Comparison of ENCODE assay signal across 6 worm cellular contexts in genomic region chrII:13678555-13679119, ce11.
TF ChIP-seq lines count a peak whose summit lies in the region.

No protein-coding gene starts in this region.

TF ChIP-seq in whole organism, L1 larva, 84 proteins besides CTCF, POLR2A, EP300 and RAD21 (continues in another document):
- TF ChIP-seq jun-1 (tag; optimal IDR thresholded peaks at IDR 0.05; lab: Kevin White, UChicago) (no peak), xbp-1 (tag; optimal IDR thresholded peaks at IDR 0.05; lab: Kevin White, UChicago) (no peak), nhr-20 (tag; optimal IDR thresholded peaks at IDR 0.05; lab: Kevin White, UChicago) (peak; percentile 74), tbx-2 (tag; optimal IDR thresholded peaks at IDR 0.05; lab: Kevin White, UChicago) (peak; percentile 70), lin-15B (tag; optimal IDR thresholded peaks at IDR 0.05; lab: Kevin White, UChicago) (no peak), lsy-2 (tag; optimal IDR thresholded peaks at IDR 0.05; lab: Kevin White, UChicago) (peak in 1 of 2 experiments; percentile 65), grh-1 (GFP tag; IDR thresholded peaks at IDR 0.05; lab: Robert Waterston, UW) (peak; percentile 44; the same call in 1 of the 2 replicates), lin-35 (GFP tag; optimal IDR thresholded peaks at IDR 0.05; lab: Kevin White, UChicago) (peak in 1 of 2 experiments; percentile 54), nhr-90 (tag; optimal IDR thresholded peaks at IDR 0.05; lab: Kevin White, UChicago; ENCODE audit: poor library complexity) (peak; percentile 64), blmp-1 (tag; optimal IDR thresholded peaks at IDR 0.05; lab: Kevin White, UChicago) (peak; percentile 57), elt-3 (tag; optimal IDR thresholded peaks at IDR 0.05; lab: Kevin White, UChicago) (peak in 5 of 6 experiments; percentile 19 to 60 (median 41)), efl-1 (optimal IDR thresholded peaks at IDR 0.05; lab: Kevin White, UChicago) (no peak), efl-1 (GFP tag; optimal IDR thresholded peaks at IDR 0.05 in 1 of 2; lab: Kevin White, UChicago) (peak in 1 of 2 experiments; percentile 20), ztf-11 (tag; optimal IDR thresholded peaks at IDR 0.05; lab: Kevin White, UChicago) (no peak), nhr-85 (tag; lab: Kevin White, UChicago) (peak; percentile 98)

TF ChIP-seq in whole organism, L2 larva, 48 proteins besides CTCF, POLR2A, EP300 and RAD21 (continues in another document):
- TF ChIP-seq elt-1 (tag; optimal IDR thresholded peaks at IDR 0.05; lab: Kevin White, UChicago) = no peak
- TF ChIP-seq nhr-11 (tag; optimal IDR thresholded peaks at IDR 0.05; lab: Kevin White, UChicago) = no peak
- no peak for TF ChIP-seq zag-1 (tag; optimal IDR thresholded peaks at IDR 0.05; lab: Kevin White, UChicago)
- peak; percentile 26 for TF ChIP-seq nhr-129 (tag; optimal IDR thresholded peaks at IDR 0.05; lab: Kevin White, UChicago)
- no peak for TF ChIP-seq ceh-82 (tag; optimal IDR thresholded peaks at IDR 0.05; lab: Kevin White, UChicago)
- TF ChIP-seq ztf-4 (tag; optimal IDR thresholded peaks at IDR 0.05; lab: Kevin White, UChicago) = no peak
- peak; percentile 87 for TF ChIP-seq nhr-21 (tag; optimal IDR thresholded peaks at IDR 0.05; lab: Kevin White, UChicago)
- no peak for TF ChIP-seq unc-55 (GFP tag; optimal IDR thresholded peaks at IDR 0.05; lab: Kevin White, UChicago)
- no peak for TF ChIP-seq ztf-11 (tag; optimal IDR thresholded peaks at IDR 0.05; lab: Kevin White, UChicago)
- peak; percentile 47 for TF ChIP-seq Y55F3AM.14 (GFP tag; optimal IDR thresholded peaks at IDR 0.05; lab: Kevin White, UChicago)
- no peak for TF ChIP-seq sem-4 (tag; optimal IDR thresholded peaks at IDR 0.05; lab: Kevin White, UChicago)
- no peak for TF ChIP-seq nhr-6 (tag; optimal IDR thresholded peaks at IDR 0.05; lab: Kevin White, UChicago)
- TF ChIP-seq fos-1 (tag; optimal IDR thresholded peaks at IDR 0.05; lab: Kevin White, UChicago) = peak; percentile 9
- no peak for TF ChIP-seq nhr-23 (tag; optimal IDR thresholded peaks at IDR 0.05; lab: Kevin White, UChicago)
- no peak for TF ChIP-seq F13H6.1 (tag; optimal IDR thresholded peaks at IDR 0.05; lab: Kevin White, UChicago)
- no peak for TF ChIP-seq nhr-10 (tag; optimal IDR thresholded peaks at IDR 0.05; lab: Kevin White, UChicago)
- TF ChIP-seq gmeb-1 (tag; optimal IDR thresholded peaks at IDR 0.05; lab: Kevin White, UChicago) = no peak

TF ChIP-seq in whole organism, L3 larva, 47 proteins besides CTCF, POLR2A, EP300 and RAD21:
- peak in 2 of 3 experiments; percentile 8 to 57 for TF ChIP-seq elt-3 (tag; optimal IDR thresholded peaks at IDR 0.05; lab: Kevin White, UChicago)
- peak; percentile 60 for TF ChIP-seq nhr-23 (tag; optimal IDR thresholded peaks at IDR 0.05; lab: Kevin White, UChicago)
- no peak for TF ChIP-seq nhr-11 (tag; optimal IDR thresholded peaks at IDR 0.05; lab: Kevin White, UChicago)
- peak; percentile 75 for TF ChIP-seq nhr-25 (tag; optimal IDR thresholded peaks at IDR 0.05; lab: Kevin White, UChicago)
- TF ChIP-seq pqm-1 (tag; optimal IDR thresholded peaks at IDR 0.05; lab: Kevin White, UChicago) = no peak
- no peak for TF ChIP-seq elt-2 (tag; optimal IDR thresholded peaks at IDR 0.05; lab: Kevin White, UChicago)
- peak; percentile 36 for TF ChIP-seq lsy-12 (tag; optimal IDR thresholded peaks at IDR 0.05; lab: Kevin White, UChicago)
- TF ChIP-seq ceh-28 (tag; optimal IDR thresholded peaks at IDR 0.05; lab: Kevin White, UChicago) = peak; percentile 75
- no peak for TF ChIP-seq unc-39 (tag; optimal IDR thresholded peaks at IDR 0.05; lab: Kevin White, UChicago)
- TF ChIP-seq nhr-43 (tag; optimal IDR thresholded peaks at IDR 0.05; lab: Kevin White, UChicago; ENCODE audit: poor library complexity, severe bottlenecking) = peak; percentile 91
- TF ChIP-seq nfya-1 (tag; optimal IDR thresholded peaks at IDR 0.05; lab: Kevin White, UChicago; ENCODE audit: insufficient read depth) = peak; percentile 31

TF ChIP-seq in whole organism, L4 larva, 104 proteins besides CTCF, POLR2A, EP300 and RAD21 (continues in another document):
- TF ChIP-seq Y75B8A.6 (GFP tag; IDR thresholded peaks at IDR 0.05; lab: Robert Waterston, UW) = no peak
- no peak for TF ChIP-seq ZK546.5 (tag; optimal IDR thresholded peaks at IDR 0.05; lab: Kevin White, UChicago)
- TF ChIP-seq hlh-11 (tag; optimal IDR thresholded peaks at IDR 0.05; lab: Kevin White, UChicago) = peak; percentile 87
- TF ChIP-seq dmd-6 (GFP tag; IDR thresholded peaks at IDR 0.05; lab: Robert Waterston, UW) = peak; percentile 27
- no peak for TF ChIP-seq ztf-11 (tag; optimal IDR thresholded peaks at IDR 0.05; lab: Kevin White, UChicago)
- TF ChIP-seq nhr-76 (tag; optimal IDR thresholded peaks at IDR 0.05; lab: Kevin White, UChicago) = no peak
- no peak for TF ChIP-seq F37D6.2 (tag; optimal IDR thresholded peaks at IDR 0.05; lab: Kevin White, UChicago)
- TF ChIP-seq T20F7.1 (GFP tag; optimal IDR thresholded peaks at IDR 0.05; lab: Kevin White, UChicago) = no peak
- TF ChIP-seq mdt-29 (GFP tag; IDR thresholded peaks at IDR 0.05; lab: Robert Waterston, UW) = peak; percentile 60; the same call in 1 of the 2 replicates
- TF ChIP-seq aha-1 (tag; lab: Kevin White, UChicago) = peak; percentile 96
- no peak for TF ChIP-seq hmg-1.1 (GFP tag; IDR thresholded peaks at IDR 0.05; lab: Robert Waterston, UW)
- TF ChIP-seq zag-1 (tag; optimal IDR thresholded peaks at IDR 0.05; lab: Kevin White, UChicago) = no peak
- no peak for TF ChIP-seq ctbp-1 (GFP tag; IDR thresholded peaks at IDR 0.05; lab: Robert Waterston, UW)
- no peak for TF ChIP-seq dmd-8 (GFP tag; IDR thresholded peaks at IDR 0.05; lab: Robert Waterston, UW)
- no peak for TF ChIP-seq cey-2 (tag; optimal IDR thresholded peaks at IDR 0.05; lab: Kevin White, UChicago; ENCODE audit: borderline replicate concordance, insufficient read depth)
- no peak for TF ChIP-seq spr-1 (tag; optimal IDR thresholded peaks at IDR 0.05; lab: Kevin White, UChicago)
- peak; percentile 37 for TF ChIP-seq mxl-3 (GFP tag; optimal IDR thresholded peaks at IDR 0.05; lab: Kevin White, UChicago)
- no peak for TF ChIP-seq nhr-237 (tag; optimal IDR thresholded peaks at IDR 0.05; lab: Kevin White, UChicago)

TF ChIP-seq in whole organism, late embryonic, 69 proteins besides CTCF, POLR2A, EP300 and RAD21:
- TF ChIP-seq T23F11.4 (GFP tag; optimal IDR thresholded peaks at IDR 0.05; lab: Kevin White, UChicago) (no peak), ref-2 (tag; optimal IDR thresholded peaks at IDR 0.05; lab: Kevin White, UChicago) (peak; percentile 10), tbx-7 (tag; optimal IDR thresholded peaks at IDR 0.05; lab: Kevin White, UChicago) (no peak), ceh-30 (tag; optimal IDR thresholded peaks at IDR 0.05; lab: Kevin White, UChicago) (no peak), pha-4 (tag; optimal IDR thresholded peaks at IDR 0.05; lab: Kevin White, UChicago) (no peak), eyg-1 (tag; optimal IDR thresholded peaks at IDR 0.05; lab: Kevin White, UChicago) (no peak), nhr-11 (tag; optimal IDR thresholded peaks at IDR 0.05; lab: Kevin White, UChicago) (no peak)

TF ChIP-seq in whole organism, young adult, 124 proteins besides CTCF, POLR2A, EP300 and RAD21 (continues in another document):
- TF ChIP-seq bed-1 (GFP tag; IDR thresholded peaks at IDR 0.05; lab: Robert Waterston, UW) = no peak
- TF ChIP-seq tlf-1 (GFP tag; optimal IDR thresholded peaks at IDR 0.05; lab: Kevin White, UChicago) = no peak
- no peak for TF ChIP-seq madf-6 (GFP tag; IDR thresholded peaks at IDR 0.05; lab: Robert Waterston, UW)
- no peak for TF ChIP-seq hlh-12 (tag; optimal IDR thresholded peaks at IDR 0.05; lab: Kevin White, UChicago)
- TF ChIP-seq Y95B8A.8 (GFP tag; IDR thresholded peaks at IDR 0.05; lab: Robert Waterston, UW) = no peak
- no peak for TF ChIP-seq madf-10 (tag; optimal IDR thresholded peaks at IDR 0.05; lab: Kevin White, UChicago)
- TF ChIP-seq B0261.1 (tag; optimal IDR thresholded peaks at IDR 0.05; lab: Kevin White, UChicago) = no peak
- no peak for TF ChIP-seq atf-7 (tag; optimal IDR thresholded peaks at IDR 0.05; lab: Kevin White, UChicago)
- no peak for TF ChIP-seq Y79H2A.3 (GFP tag; conservative IDR thresholded peaks at IDR 0.05; lab: Robert Waterston, UW)
- peak; percentile 40 for TF ChIP-seq somi-1 (GFP tag; optimal IDR thresholded peaks at IDR 0.05; lab: Kevin White, UChicago)
- TF ChIP-seq B0035.1 (tag; optimal IDR thresholded peaks at IDR 0.05; lab: Kevin White, UChicago) = no peak
- no peak for TF ChIP-seq aptf-3 (GFP tag; IDR thresholded peaks at IDR 0.05; lab: Robert Waterston, UW)
- TF ChIP-seq nhr-179 (tag; optimal IDR thresholded peaks at IDR 0.05; lab: Kevin White, UChicago) = no peak
- TF ChIP-seq nfya-1 (tag; optimal IDR thresholded peaks at IDR 0.05; lab: Kevin White, UChicago; ENCODE audit: borderline replicate concordance, insufficient read depth) = no peak
- TF ChIP-seq snpc-1.1 (tag; optimal IDR thresholded peaks at IDR 0.05; lab: Kevin White, UChicago; ENCODE audit: insufficient read depth) = no peak
- TF ChIP-seq F57C9.4 (tag; optimal IDR thresholded peaks at IDR 0.05; lab: Kevin White, UChicago) = no peak
- TF ChIP-seq lin-26 (GFP tag; IDR thresholded peaks at IDR 0.05; lab: Robert Waterston, UW) = 0 out of 2 replicates have a peak, but pooled peaks have one; percentile 29
- TF ChIP-seq pbrm-1 (GFP tag; IDR thresholded peaks at IDR 0.05; lab: Robert Waterston, UW) = no peak
- TF ChIP-seq F23B12.7 (tag; optimal IDR thresholded peaks at IDR 0.05; lab: Kevin White, UChicago; ENCODE audit: insufficient read depth) = no peak
- TF ChIP-seq hlh-26 (GFP tag; conservative IDR thresholded peaks at IDR 0.05; lab: Robert Waterston, UW) = no peak
- TF ChIP-seq repo-1 (tag; optimal IDR thresholded peaks at IDR 0.05; lab: Kevin White, UChicago) = no peak
- no peak for TF ChIP-seq aptf-2 (GFP tag; conservative IDR thresholded peaks at IDR 0.05; lab: Robert Waterston, UW)
- no peak for TF ChIP-seq pha-4 (tag; optimal IDR thresholded peaks at IDR 0.05; lab: Kevin White, UChicago)
- 0 out of 2 replicates have a peak, but pooled peaks have one; percentile 12 for TF ChIP-seq C06A6.2 (GFP tag; conservative IDR thresholded peaks at IDR 0.05; lab: Robert Waterston, UW)
- no peak for TF ChIP-seq unc-62 (GFP tag; optimal IDR thresholded peaks at IDR 0.05; lab: Kevin White, UChicago)
- no peak for TF ChIP-seq B0019.2 (GFP tag; conservative IDR thresholded peaks at IDR 0.05; lab: Robert Waterston, UW)
- TF ChIP-seq lin-54 (GFP tag; optimal IDR thresholded peaks at IDR 0.05; lab: Kevin White, UChicago) = no peak
- TF ChIP-seq xnd-1 (tag; optimal IDR thresholded peaks at IDR 0.05; lab: Kevin White, UChicago) = no peak
- TF ChIP-seq bed-2 (GFP tag; IDR thresholded peaks at IDR 0.05; lab: Robert Waterston, UW) = no peak
- no peak for TF ChIP-seq lir-1 (GFP tag; conservative IDR thresholded peaks at IDR 0.05; lab: Robert Waterston, UW)
- no peak for TF ChIP-seq sea-2 (GFP tag; IDR thresholded peaks at IDR 0.05; lab: Robert Waterston, UW)
- TF ChIP-seq snpc-1.3 (tag; optimal IDR thresholded peaks at IDR 0.05; lab: Kevin White, UChicago; ENCODE audit: insufficient read depth) = no peak
- TF ChIP-seq mxl-1 (tag; optimal IDR thresholded peaks at IDR 0.05; lab: Kevin White, UChicago) = no peak
